Worm (Caenorhabditis elegans) whole organism, L2 larva: ENCODE data around the gene T10H4.4.

Source experiments
- aly-2 ChIP-seq: fragments of 150-350 bp; optimal IDR thresholded peaks from 2 replicates; lab custom pipeline; 2014; ENCODE audit warnings: missing biosample characterization, missing genetic modification characterization
- elt-1 ChIP-seq: fragments of 150-350 bp; optimal IDR thresholded peaks from 2 replicates; lab custom pipeline; 2014; ENCODE audit warnings: missing biosample characterization, missing genetic modification characterization
- elt-3 ChIP-seq: sonication (generic microtip); optimal IDR thresholded peaks from 2 replicates; lab custom pipeline; 2017; ENCODE audit warnings: missing biosample characterization, missing genetic modification characterization
- lsy-2 ChIP-seq, 2 experiments: fragments of 150-350 bp in 1 of 2; sonication (generic microtip) in 1 of 2; optimal IDR thresholded peaks; 2 replicates each; lab custom pipeline; 2014 to 2017; ENCODE audit warnings: missing biosample characterization in 2 of 2, missing genetic modification characterization in 2 of 2
- mbf-1 ChIP-seq: sonication (generic microtip); optimal IDR thresholded peaks from 2 replicates; lab custom pipeline; 2017; ENCODE audit warnings: missing biosample characterization, missing genetic modification characterization
- ztf-11 ChIP-seq: sonication (generic microtip); optimal IDR thresholded peaks from 2 replicates; lab custom pipeline; 2017; ENCODE audit warnings: missing biosample characterization, missing genetic modification characterization

ce11 chrV:15265814-15266213, 6.3 kb downstream of the T10H4.4 start, which contains the start of gene M01B2.13:
- TF ChIP-seq aly-2 (tag; lab: Kevin White, UChicago) (no peak), elt-1 (tag; lab: Kevin White, UChicago) (no peak), elt-3 (tag; lab: Kevin White, UChicago) (no peak), ztf-11 (tag; lab: Kevin White, UChicago) (no peak), lsy-2 (tag; optimal IDR thresholded peaks at IDR 0.05; lab: Kevin White, UChicago) (no peak), mbf-1 (tag; lab: Kevin White, UChicago) (no peak)
